Fruit fly (Drosophila melanogaster): ENCODE data around the gene ChAT.

The ChAT gene

DNA sequence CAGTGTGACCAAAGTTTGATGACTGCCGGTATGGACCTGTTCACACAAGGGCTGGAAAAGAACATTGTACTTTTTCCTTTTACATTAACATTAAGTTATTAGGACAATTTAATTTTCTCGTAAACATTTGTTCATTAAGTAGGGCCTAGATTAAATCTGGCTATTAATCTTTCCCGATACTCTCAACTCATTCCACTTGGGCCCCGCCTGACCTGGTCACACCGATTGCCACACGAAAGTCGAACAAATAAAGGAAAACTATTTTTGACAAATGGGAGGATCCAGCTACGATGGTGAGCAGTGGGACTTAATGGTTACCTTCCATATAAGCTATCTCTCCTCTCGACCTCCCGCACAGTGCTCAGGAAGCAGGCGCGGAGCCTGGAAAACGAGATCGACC lies 41.8 kb upstream of the ChAT start, which contains the start of the genes Cpsf73 and Gos28 (continued):
- TF ChIP-seq rib (GFP tag; IDR thresholded peaks at IDR 0.05) (no peak), CG16863 (GFP tag; optimal IDR thresholded peaks at IDR 0.05) (no peak), lilli (GFP tag; optimal IDR thresholded peaks at IDR 0.05) (peak; percentile 28), CG9437 (GFP tag; optimal IDR thresholded peaks at IDR 0.05) (no peak), CG7271 (tag; optimal IDR thresholded peaks at IDR 0.05) (peak; percentile 1), CG10267 (tag; optimal IDR thresholded peaks at IDR 0.05) (peak; percentile 54), Mes4 (GFP tag; optimal IDR thresholded peaks at IDR 0.05) (peak; percentile 14), CG11504 (tag; optimal IDR thresholded peaks at IDR 0.05) (peak; percentile 67), CG3281 (GFP tag; optimal IDR thresholded peaks at IDR 0.05) (no peak), CG18262 (tag; optimal IDR thresholded peaks at IDR 0.05) (no peak), Myb (GFP tag; optimal IDR thresholded peaks at IDR 0.05) (peak; percentile 19), Deaf1 (tag; optimal IDR thresholded peaks at IDR 0.05) (no peak), CG2875 (GFP tag; optimal IDR thresholded peaks at IDR 0.05) (no peak), chif (GFP tag; optimal IDR thresholded peaks at IDR 0.05) (peak in 1 of 2 experiments; percentile 42), maf-S (GFP tag; optimal IDR thresholded peaks at IDR 0.05) (no peak), CG33557 (GFP tag; optimal IDR thresholded peaks at IDR 0.05) (peak; percentile 29), CG12769 (tag; optimal IDR thresholded peaks at IDR 0.05) (peak; percentile 47), MESR4 (GFP tag; optimal IDR thresholded peaks at IDR 0.05) (peak; percentile 81), dpn (GFP tag; optimal IDR thresholded peaks at IDR 0.05) (no peak), pb (GFP tag; optimal IDR thresholded peaks at IDR 0.05) (no peak), CG11723 (GFP tag; optimal IDR thresholded peaks at IDR 0.05) (no peak), run (tag; optimal IDR thresholded peaks at IDR 0.05) (no peak), CG17829 (tag; optimal IDR thresholded peaks at IDR 0.05) (peak; percentile 35), Fer3 (tag; optimal IDR thresholded peaks at IDR 0.05) (no peak), CG1792 (GFP tag; optimal IDR thresholded peaks at IDR 0.05) (no peak), Doc2 (GFP tag; IDR thresholded peaks at IDR 0.05) (no peak), inv (GFP tag; IDR thresholded peaks at IDR 0.05; ENCODE audit: partially characterized antibody) (peak; percentile 42; the same call in 1 of the 2 replicates), CG17328 (GFP tag; IDR thresholded peaks at IDR 0.05) (0 out of 2 replicates have a peak, but pooled peaks have one; percentile 25), hkb (optimal IDR thresholded peaks at IDR 0.05) (no peak), hkb (GFP tag; IDR thresholded peaks at IDR 0.05) (no peak), ftz-f1 (GFP tag; optimal IDR thresholded peaks at IDR 0.05) (no peak), NfI (GFP tag; optimal IDR thresholded peaks at IDR 0.05) (peak; percentile 6), shn (GFP tag; optimal IDR thresholded peaks at IDR 0.05) (no peak), CG8388 (GFP tag; optimal IDR thresholded peaks at IDR 0.05) (peak; percentile 25), Sin3A (optimal IDR thresholded peaks at IDR 0.05) (peak; percentile 90), sd (tag; optimal IDR thresholded peaks at IDR 0.05) (no peak), CG2129 (GFP tag; IDR thresholded peaks at IDR 0.05; ENCODE audit: partially characterized antibody) (no peak), sqz (GFP tag; optimal IDR thresholded peaks at IDR 0.05) (no peak), CG12236 (GFP tag; optimal IDR thresholded peaks at IDR 0.05) (no peak), nmo (GFP tag; optimal IDR thresholded peaks at IDR 0.05) (peak; percentile 69), CG1529 (GFP tag; optimal IDR thresholded peaks at IDR 0.05) (no peak), CG17802 (tag; optimal IDR thresholded peaks at IDR 0.05) (peak; percentile 98), CG31388 (GFP tag; optimal IDR thresholded peaks at IDR 0.05) (no peak), CG17385 (GFP tag; optimal IDR thresholded peaks at IDR 0.05) (peak; percentile 16), CG12659 (GFP tag; optimal IDR thresholded peaks at IDR 0.05) (peak; percentile 61), CG2678 (tag; optimal IDR thresholded peaks at IDR 0.05) (no peak), vvl (GFP tag; IDR thresholded peaks at IDR 0.05) (no peak), CG9797 (GFP tag; optimal IDR thresholded peaks at IDR 0.05) (peak; percentile 85), Drgx (GFP tag; IDR thresholded peaks at IDR 0.05) (no peak), gce (GFP tag; IDR thresholded peaks at IDR 0.05) (no peak), zen (tag; optimal IDR thresholded peaks at IDR 0.05) (peak; percentile 1)

All from whole organism, embryonic.